Fruit fly (Drosophila melanogaster): Measurements from ENCODE around the gene Taf13.

Taf13 gene

DNA sequence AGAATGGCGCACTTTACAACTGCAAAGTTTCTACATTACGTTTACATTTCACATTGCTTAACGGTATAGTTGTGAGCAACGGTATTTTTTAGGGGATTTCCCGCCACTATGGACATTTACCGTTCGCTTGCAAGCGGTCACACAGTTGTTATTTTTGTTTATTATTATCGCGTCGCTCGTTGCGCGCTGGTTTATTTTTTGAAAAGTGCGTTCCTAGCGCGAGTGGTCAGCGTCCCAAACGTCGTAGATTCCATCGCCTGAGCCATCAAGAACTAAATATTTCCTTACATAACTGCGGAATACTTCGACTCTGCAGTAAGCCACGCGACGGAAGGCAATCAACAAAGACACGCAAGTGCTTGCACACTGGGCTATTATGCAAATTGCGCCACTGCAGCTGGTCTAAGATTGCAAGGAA is 27.4 kb downstream of the Taf13 start, which contains the start of gene bwa:
Gene bwa, plus strand, starts transcription at position 159 of the 418 bp plus-strand sequence.
- TF ChIP-seq D (optimal IDR thresholded peaks at IDR 0.05): no peak
- no peak for TF ChIP-seq D (GFP tag; optimal IDR thresholded peaks at IDR 0.05)
- no peak for TF ChIP-seq Hsf (GFP tag; optimal IDR thresholded peaks at IDR 0.05)
- no peak for TF ChIP-seq CG11696 (GFP tag; IDR thresholded peaks at IDR 0.05)
- no peak for TF ChIP-seq gsb (GFP tag; IDR thresholded peaks at IDR 0.05)
- TF ChIP-seq zfh2 (GFP tag; optimal IDR thresholded peaks at IDR 0.05): no peak
- TF ChIP-seq ro (GFP tag; IDR thresholded peaks at IDR 0.05): no peak
- TF ChIP-seq CG14667 (GFP tag; IDR thresholded peaks at IDR 0.05): no peak
- no peak for TF ChIP-seq CG8290 (GFP tag; optimal IDR thresholded peaks at IDR 0.05)
- TF ChIP-seq CG8290 (tag; optimal IDR thresholded peaks at IDR 0.05): peak in 1 of 2 experiments; percentile 34
- TF ChIP-seq Gsc (GFP tag; IDR thresholded peaks at IDR 0.05): no peak
- TF ChIP-seq ind (GFP tag; optimal IDR thresholded peaks at IDR 0.05): no peak
- no peak for TF ChIP-seq Drgx (GFP tag; IDR thresholded peaks at IDR 0.05)
- TF ChIP-seq bcd (GFP tag; optimal IDR thresholded peaks at IDR 0.05): no peak
- peak; percentile 39 for TF ChIP-seq stwl (tag; optimal IDR thresholded peaks at IDR 0.05)
- peak; percentile 22 for TF ChIP-seq CG2116 (GFP tag; optimal IDR thresholded peaks at IDR 0.05)
- TF ChIP-seq E2f1 (GFP tag; IDR thresholded peaks at IDR 0.05): no peak
- TF ChIP-seq zen2 (GFP tag; IDR thresholded peaks at IDR 0.05; ENCODE audit: partially characterized antibody): no peak
- no peak for TF ChIP-seq pum (GFP tag; optimal IDR thresholded peaks at IDR 0.05)
- TF ChIP-seq pfk (GFP tag; optimal IDR thresholded peaks at IDR 0.05): no peak
- TF ChIP-seq HHEX (GFP tag; optimal IDR thresholded peaks at IDR 0.05): peak; percentile 28
- no peak; the same call in 2 of the 3 replicates for TF ChIP-seq row (GFP tag; IDR thresholded peaks at IDR 0.05)
- TF ChIP-seq Fer1 (GFP tag; optimal IDR thresholded peaks at IDR 0.05): peak; percentile 4
- peak; percentile 28 for TF ChIP-seq CG14710 (tag; optimal IDR thresholded peaks at IDR 0.05)
- TF ChIP-seq CG15479 (GFP tag; optimal IDR thresholded peaks at IDR 0.05): peak; percentile 73
- no peak for TF ChIP-seq dm (GFP tag; optimal IDR thresholded peaks at IDR 0.05)
- no peak for TF ChIP-seq CG33557 (GFP tag; optimal IDR thresholded peaks at IDR 0.05)
- peak; percentile 90 for TF ChIP-seq E2f2 (GFP tag; IDR thresholded peaks at IDR 0.05)
- no peak for TF ChIP-seq CG7987 (GFP tag; optimal IDR thresholded peaks at IDR 0.05)
- no peak for TF ChIP-seq CG12391 (tag; optimal IDR thresholded peaks at IDR 0.05)
- no peak for TF ChIP-seq lmd (GFP tag; IDR thresholded peaks at IDR 0.05)
- no peak for TF ChIP-seq CG1832 (GFP tag; optimal IDR thresholded peaks at IDR 0.05)
- TF ChIP-seq ac (GFP tag; optimal IDR thresholded peaks at IDR 0.05): no peak
- peak; percentile 49 for TF ChIP-seq Ets65A (GFP tag)
- TF ChIP-seq CG10654 (GFP tag; optimal IDR thresholded peaks at IDR 0.05): no peak
- TF ChIP-seq CG8089 (GFP tag; optimal IDR thresholded peaks at IDR 0.05): no peak
- TF ChIP-seq caup (GFP tag; optimal IDR thresholded peaks at IDR 0.05; ENCODE audit: severe bottlenecking): peak; percentile 24
- peak; percentile 52 for TF ChIP-seq MESR4 (GFP tag; optimal IDR thresholded peaks at IDR 0.05)
- no peak for TF ChIP-seq CG12744 (GFP tag; optimal IDR thresholded peaks at IDR 0.05)
- TF ChIP-seq dysf (GFP tag; IDR thresholded peaks at IDR 0.05): no peak
- TF ChIP-seq CG13296 (GFP tag; optimal IDR thresholded peaks at IDR 0.05): peak; percentile 25
- no peak for TF ChIP-seq CG16779 (GFP tag; IDR thresholded peaks at IDR 0.05)
- no peak for TF ChIP-seq CG8478 (optimal IDR thresholded peaks at IDR 0.05)
- peak; percentile 46; the same call in 1 of the 3 replicates for TF ChIP-seq CG6791 (GFP tag; IDR thresholded peaks at IDR 0.05; ENCODE audit: partially characterized antibody)
- TF ChIP-seq Rfx (GFP tag; IDR thresholded peaks at IDR 0.05): no peak
- no peak for TF ChIP-seq CG9876 (GFP tag; optimal IDR thresholded peaks at IDR 0.05)
- TF ChIP-seq CG34376 (GFP tag; optimal IDR thresholded peaks at IDR 0.05): peak; percentile 10
- TF ChIP-seq B-H2 (GFP tag; optimal IDR thresholded peaks at IDR 0.05): no peak
- peak; percentile 38; the same call in 1 of the 3 replicates for TF ChIP-seq zfh1 (GFP tag; IDR thresholded peaks at IDR 0.05)
- TF ChIP-seq NFAT (GFP tag; IDR thresholded peaks at IDR 0.05): no peak
- TF ChIP-seq CG10959 (GFP tag; IDR thresholded peaks at IDR 0.05): no peak
- TF ChIP-seq kay (GFP tag; optimal IDR thresholded peaks at IDR 0.05): no peak
- TF ChIP-seq Six4 (GFP tag; optimal IDR thresholded peaks at IDR 0.05): no peak
